Worm (Caenorhabditis elegans) whole organism, young adult: Measurements from ENCODE around the gene Y43F8C.7.

Source experiments
- C17E4.6 ChIP-seq: fragments of 200-800 bp; sonication (Bioruptor generic); IDR thresholded peaks from 2 replicates; pipeline ENCODE4 v1.3.6; 2022; ENCODE audit warnings: missing genetic modification reagents, missing genetic modification characterization, missing compliant biosample characterization
- F10E7.11 ChIP-seq: sonication (generic microtip); optimal IDR thresholded peaks from 2 replicates; lab custom pipeline; 2017; ENCODE audit warnings: mild to moderate bottlenecking, missing genetic modification characterization, moderate library complexity, missing compliant biosample characterization
- F55B11.4 ChIP-seq: sonication (generic microtip); optimal IDR thresholded peaks from 2 replicates; lab custom pipeline; 2016; ENCODE audit warnings: missing compliant biosample characterization, missing genetic modification characterization, borderline replicate concordance; ENCODE audit not compliant: insufficient read depth
- Y67H2A.10 ChIP-seq: fragments of 200-800 bp; sonication (Bioruptor generic); conservative IDR thresholded peaks from 2 replicates; pipeline ENCODE4 v1.3.6; 2022; ENCODE audit warnings: missing genetic modification reagents, missing genetic modification characterization, missing compliant biosample characterization
- chd-7 ChIP-seq: sonication (generic microtip); optimal IDR thresholded peaks from 2 replicates; lab custom pipeline; 2016; ENCODE audit warnings: mild to moderate bottlenecking, missing genetic modification characterization, moderate library complexity, missing compliant biosample characterization
- hmg-1.2 ChIP-seq: fragments of 200-800 bp; sonication (Bioruptor generic); IDR thresholded peaks from 2 replicates; pipeline ENCODE4 v1.3.6; 2022; ENCODE audit warnings: missing genetic modification reagents, missing genetic modification characterization, missing compliant biosample characterization
- let-526 ChIP-seq: fragments of 200-800 bp; sonication (Bioruptor generic); IDR thresholded peaks from 2 replicates; pipeline ENCODE4 v1.3.6; 2022; ENCODE audit warnings: missing genetic modification reagents, missing genetic modification characterization, missing compliant biosample characterization
- lin-35 ChIP-seq, 3 experiments: fragments of 150-350 bp in 2 of 3; sonication (generic microtip) in 1 of 3; optimal IDR thresholded peaks; 2 replicates each; lab custom pipeline; 2014 to 2018; ENCODE audit warnings: missing biosample characterization in 3 of 3, missing genetic modification characterization in 3 of 3, missing genetic modification reagents in 3 of 3
- lsl-1 ChIP-seq: fragments of 200-800 bp; sonication (Bioruptor generic); optimal IDR thresholded peaks from 2 replicates; lab custom pipeline; 2018; ENCODE audit warnings: mild to moderate bottlenecking, missing genetic modification characterization, moderate library complexity, missing compliant biosample characterization
- lsy-27 ChIP-seq: sonication (generic microtip); optimal IDR thresholded peaks from 2 replicates; lab custom pipeline; 2017; ENCODE audit warnings: missing genetic modification characterization, mild to moderate bottlenecking, missing compliant biosample characterization, antibody characterized with exemption, missing genotype, borderline replicate concordance; ENCODE audit not compliant: insufficient read depth
- pha-4 ChIP-seq: fragments of 150-350 bp; sonication (generic microtip); optimal IDR thresholded peaks from 2 replicates; lab custom pipeline; 2014; ENCODE audit warnings: missing biosample characterization, missing genetic modification reagents, missing genetic modification characterization
- zim-3 ChIP-seq: sonication (generic microtip); optimal IDR thresholded peaks from 2 replicates; lab custom pipeline; 2017; ENCODE audit warnings: mild to moderate bottlenecking, missing genetic modification characterization, moderate library complexity, missing compliant biosample characterization

ce11 chrV:19671816-19672215 is 28.0 kb upstream of the Y43F8C.7 start:
- TF ChIP-seq hmg-1.2 (GFP tag; lab: Robert Waterston, UW) (peak; percentile 82), Y67H2A.10 (GFP tag; lab: Robert Waterston, UW) (no peak), chd-7 (tag; lab: Kevin White, UChicago) (no peak), zim-3 (tag; lab: Kevin White, UChicago) (no peak), F55B11.4 (no peak), lsy-27 (tag; lab: Kevin White, UChicago) (no peak), pha-4 (tag; lab: Kevin White, UChicago) (no peak), lsl-1 (GFP tag; lab: Kevin White, UChicago) (no peak), let-526 (GFP tag; lab: Robert Waterston, UW) (no peak), C17E4.6 (GFP tag; lab: Robert Waterston, UW) (no peak), lin-35 (GFP tag; optimal IDR thresholded peaks at IDR 0.05; lab: Kevin White, UChicago) (no peak), F10E7.11 (tag; lab: Kevin White, UChicago) (no peak)
